Fruit fly (Drosophila melanogaster): ENCODE measurements around the gene Gba1a.

Gene Gba1a

dm6 chr3R:23723381-23724034, 23.1 kb downstream of the Gba1a start (continued):
- TF ChIP-seq D19B (GFP tag; optimal IDR thresholded peaks at IDR 0.05) (no peak), lab (GFP tag; optimal IDR thresholded peaks at IDR 0.05) (peak; percentile 56), Lim3 (GFP tag; IDR thresholded peaks at IDR 0.05) (no peak), fd64A (GFP tag; optimal IDR thresholded peaks at IDR 0.05) (peak; percentile 85), CTCF (GFP tag; optimal IDR thresholded peaks at IDR 0.05) (no peak), CG13287 (GFP tag; IDR thresholded peaks at IDR 0.05; ENCODE audit: partially characterized antibody) (no peak), CG17802 (tag; optimal IDR thresholded peaks at IDR 0.05) (no peak), chm (GFP tag; IDR thresholded peaks at IDR 0.05) (0 out of 2 replicates have a peak, but pooled peaks have one; percentile 58), Ada2b (GFP tag; IDR thresholded peaks at IDR 0.05) (peak; percentile 52), Eip74EF (GFP tag; optimal IDR thresholded peaks at IDR 0.05) (no peak), MTF-1 (GFP tag; optimal IDR thresholded peaks at IDR 0.05; ENCODE audit: borderline replicate concordance) (peak; percentile 95), CG11247 (GFP tag; IDR thresholded peaks at IDR 0.05) (no peak), CG8281 (tag; optimal IDR thresholded peaks at IDR 0.05) (peak; percentile 52), pan (optimal IDR thresholded peaks at IDR 0.05) (no peak), pan (GFP tag; optimal IDR thresholded peaks at IDR 0.05 in 1 of 2, IDR thresholded peaks at IDR 0.05 in 1 of 2) (peak in 1 of 2 experiments; percentile 79), Bdp1 (GFP tag; optimal IDR thresholded peaks at IDR 0.05) (peak; percentile 20), zf30C (GFP tag; optimal IDR thresholded peaks at IDR 0.05) (no peak), Mrtf (GFP tag; IDR thresholded peaks at IDR 0.05) (no peak), CG10543 (GFP tag; optimal IDR thresholded peaks at IDR 0.05) (peak; percentile 44), CG11456 (GFP tag; IDR thresholded peaks at IDR 0.05) (0 out of 3 replicates have a peak, but pooled peaks have one; percentile 59), bigmax (GFP tag; optimal IDR thresholded peaks at IDR 0.05) (peak; percentile 26)

DNA sequence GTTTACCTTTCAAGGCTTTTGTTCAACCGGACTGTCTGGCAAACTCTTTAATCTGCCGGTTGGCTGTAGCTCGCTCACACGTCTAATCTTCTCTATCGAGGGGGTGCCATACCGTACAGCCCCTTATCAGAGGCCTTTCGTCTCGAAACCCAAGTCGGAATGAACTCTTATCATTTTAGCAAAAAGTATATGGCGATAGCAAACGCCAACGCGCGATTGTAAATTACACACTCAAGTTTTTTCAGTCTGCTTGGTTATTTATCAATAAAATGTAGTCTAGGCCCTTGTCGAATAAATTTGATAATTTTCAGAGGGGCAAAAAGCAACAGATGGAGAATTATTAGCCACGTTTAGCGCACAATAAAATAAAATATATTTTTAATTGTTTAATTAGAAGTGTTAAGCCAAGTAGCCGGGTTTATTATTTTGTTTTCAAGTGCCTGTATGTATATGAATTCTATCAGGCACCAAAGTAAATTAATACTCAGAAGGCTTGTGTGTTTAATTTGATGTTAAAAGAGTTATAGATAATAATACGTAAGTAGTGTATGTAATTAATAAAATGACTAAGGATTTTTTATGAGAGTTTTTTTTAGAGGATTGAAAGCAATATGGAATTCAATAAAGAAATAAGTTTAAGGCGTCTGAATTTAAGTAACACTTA, 24.6 kb downstream of the Gba1a start:
- TF ChIP-seq rib (GFP tag; IDR thresholded peaks at IDR 0.05) (peak; percentile 70; the same call in 1 of the 2 replicates), sd (tag; optimal IDR thresholded peaks at IDR 0.05) (peak; percentile 74), CG10543 (GFP tag; optimal IDR thresholded peaks at IDR 0.05) (peak; percentile 43), HmgZ (tag; optimal IDR thresholded peaks at IDR 0.05) (peak; percentile 2), CG15479 (GFP tag; optimal IDR thresholded peaks at IDR 0.05) (peak; percentile 28), lab (GFP tag; optimal IDR thresholded peaks at IDR 0.05) (peak; percentile 39), sug (tag; optimal IDR thresholded peaks at IDR 0.05) (peak; percentile 97), Atf6 (GFP tag; IDR thresholded peaks at IDR 0.05) (0 out of 2 replicates have a peak, but pooled peaks have one; percentile 31), gro (GFP tag; optimal IDR thresholded peaks at IDR 0.05) (peak; percentile 29), fru (optimal IDR thresholded peaks at IDR 0.05) (no peak), Vsx1 (GFP tag; optimal IDR thresholded peaks at IDR 0.05) (peak; percentile 30), CG34376 (GFP tag; optimal IDR thresholded peaks at IDR 0.05) (peak; percentile 85), CG15514 (GFP tag; optimal IDR thresholded peaks at IDR 0.05) (peak; percentile 2), CG6813 (GFP tag; optimal IDR thresholded peaks at IDR 0.05) (peak; percentile 8), row (GFP tag; IDR thresholded peaks at IDR 0.05) (0 out of 3 replicates have a peak, but pooled peaks have one; percentile 16), CG6254 (GFP tag; optimal IDR thresholded peaks at IDR 0.05) (no peak), Hmr (GFP tag; optimal IDR thresholded peaks at IDR 0.05) (peak; percentile 23), mirr (GFP tag; optimal IDR thresholded peaks at IDR 0.05) (peak; percentile 86), Optix (GFP tag; IDR thresholded peaks at IDR 0.05) (no peak), Hey (tag; optimal IDR thresholded peaks at IDR 0.05) (peak; percentile 94), CG8290 (GFP tag; optimal IDR thresholded peaks at IDR 0.05) (no peak), CG8290 (tag; optimal IDR thresholded peaks at IDR 0.05) (peak in 1 of 2 experiments; percentile 8), chinmo (GFP tag; IDR thresholded peaks at IDR 0.05; ENCODE audit: partially characterized antibody) (0 out of 4 replicates have a peak, but pooled peaks have one; percentile 16), cwo (GFP tag; optimal IDR thresholded peaks at IDR 0.05) (peak; percentile 39), GATAe (GFP tag; conservative IDR thresholded peaks at IDR 0.05) (peak; percentile 87), NC2α (GFP tag; optimal IDR thresholded peaks at IDR 0.05) (no peak), grn (GFP tag; optimal IDR thresholded peaks at IDR 0.05) (peak; percentile 73), sima (GFP tag; optimal IDR thresholded peaks at IDR 0.05) (no peak), Fer1 (GFP tag; optimal IDR thresholded peaks at IDR 0.05) (no peak)
